Worm (Caenorhabditis elegans) whole organism, L3 larva: Measurements from ENCODE around the gene Y59E9AL.4.
"Not testable (repeated sequence)": the region's sequence is repeated elsewhere in the genome, so short reads cannot be mapped to it uniquely, and the experiment has no call there.

Source experiments
- R02D3.7 ChIP-seq: fragments of 150-350 bp; optimal IDR thresholded peaks from 2 replicates; lab custom pipeline; 2014; ENCODE audit warnings: missing biosample characterization, missing genetic modification characterization
- ZK546.5 ChIP-seq: sonication (generic microtip); optimal IDR thresholded peaks from 2 replicates; lab custom pipeline; 2017; ENCODE audit warnings: missing biosample characterization, missing genetic modification characterization
- ceh-16 ChIP-seq: sonication (generic microtip); optimal IDR thresholded peaks from 2 replicates; lab custom pipeline; 2017; ENCODE audit warnings: missing biosample characterization, missing genetic modification characterization
- ceh-82 ChIP-seq: fragments of 150-350 bp; optimal IDR thresholded peaks from 2 replicates; lab custom pipeline; 2014; ENCODE audit warnings: missing biosample characterization, missing genetic modification characterization
- ceh-9 ChIP-seq: sonication (generic microtip); optimal IDR thresholded peaks from 2 replicates; lab custom pipeline; 2018; ENCODE audit warnings: missing biosample characterization, missing genetic modification characterization
- daf-12 ChIP-seq: fragments of 150-350 bp; optimal IDR thresholded peaks from 2 replicates; lab custom pipeline; 2014; ENCODE audit warnings: missing biosample characterization, missing genetic modification reagents, missing genetic modification characterization
- egl-27 ChIP-seq: sonication (generic microtip); optimal IDR thresholded peaks from 4 replicates; lab custom pipeline; 2017; ENCODE audit warnings: missing biosample characterization, missing genetic modification reagents, missing genetic modification characterization
- elt-2 ChIP-seq: sonication (generic microtip); optimal IDR thresholded peaks from 2 replicates; lab custom pipeline; 2016; ENCODE audit warnings: missing genetic modification reagents, mild to moderate bottlenecking, missing genetic modification characterization, missing compliant biosample characterization
- elt-3 ChIP-seq, 3 experiments: fragments of 150-350 bp in 1 of 3; sonication (generic microtip) in 2 of 3; optimal IDR thresholded peaks; 2 replicates in 2 of 3; 4 replicates in 1 of 3; lab custom pipeline; 2014 to 2017; ENCODE audit warnings: missing biosample characterization in 3 of 3, missing genetic modification characterization in 3 of 3
- eor-1 ChIP-seq, 2 experiments: fragments of 150-350 bp; optimal IDR thresholded peaks; 2 replicates each; lab custom pipeline; 2014 to 2018; ENCODE audit warnings: missing biosample characterization in 2 of 2, missing genetic modification characterization in 2 of 2
- fkh-10 ChIP-seq: sonication (generic microtip); optimal IDR thresholded peaks from 2 replicates; lab custom pipeline; 2017; ENCODE audit warnings: missing biosample characterization, missing genetic modification reagents, missing genetic modification characterization
- fkh-2 ChIP-seq: fragments of 150-350 bp; optimal IDR thresholded peaks from 2 replicates; lab custom pipeline; 2014; ENCODE audit warnings: missing biosample characterization, missing genetic modification reagents, missing genetic modification characterization
- hmg-11 ChIP-seq: sonication (generic microtip); optimal IDR thresholded peaks from 2 replicates; lab custom pipeline; 2016; ENCODE audit warnings: missing genetic modification characterization, missing compliant biosample characterization
- jun-1 ChIP-seq: fragments of 150-350 bp; optimal IDR thresholded peaks from 2 replicates; lab custom pipeline; 2014; ENCODE audit warnings: missing biosample characterization, missing genetic modification reagents, missing genetic modification characterization
- lin-39 ChIP-seq: fragments of 150-350 bp; optimal IDR thresholded peaks from 2 replicates; lab custom pipeline; 2018; ENCODE audit warnings: missing biosample characterization, missing genetic modification reagents, missing genetic modification characterization
- mdl-1 ChIP-seq: fragments of 150-350 bp; optimal IDR thresholded peaks from 2 replicates; lab custom pipeline; 2014; ENCODE audit warnings: missing biosample characterization, missing genetic modification characterization
- mml-1 ChIP-seq: fragments of 150-350 bp; sonication (generic microtip); optimal IDR thresholded peaks from 3 replicates; lab custom pipeline; 2014; ENCODE audit warnings: missing biosample characterization, missing genetic modification characterization
- nhr-12 ChIP-seq: fragments of 150-350 bp; optimal IDR thresholded peaks from 2 replicates; lab custom pipeline; 2014; ENCODE audit warnings: missing biosample characterization, missing genetic modification characterization
- nhr-23 ChIP-seq: fragments of 150-350 bp; optimal IDR thresholded peaks from 2 replicates; lab custom pipeline; 2014; ENCODE audit warnings: missing biosample characterization, missing genetic modification reagents, missing genetic modification characterization
- nhr-25 ChIP-seq: sonication (generic microtip); optimal IDR thresholded peaks from 2 replicates; lab custom pipeline; 2017; ENCODE audit warnings: missing biosample characterization, missing genetic modification characterization
- nhr-28 ChIP-seq: fragments of 150-350 bp; optimal IDR thresholded peaks from 2 replicates; lab custom pipeline; 2014; ENCODE audit warnings: missing biosample characterization, missing genetic modification characterization
- nhr-43 ChIP-seq: sonication (generic microtip); optimal IDR thresholded peaks from 2 replicates; lab custom pipeline; 2016; ENCODE audit warnings: mild to moderate bottlenecking, missing genetic modification characterization, missing compliant biosample characterization; ENCODE audit not compliant: poor library complexity, severe bottlenecking
- nhr-77 ChIP-seq: fragments of 150-350 bp; optimal IDR thresholded peaks from 2 replicates; lab custom pipeline; 2014; ENCODE audit warnings: missing biosample characterization, missing genetic modification characterization
- pha-4 ChIP-seq: fragments of 150-350 bp; optimal IDR thresholded peaks from 2 replicates; lab custom pipeline; 2014; ENCODE audit warnings: missing biosample characterization, missing genetic modification reagents, missing genetic modification characterization
- skn-1 ChIP-seq: fragments of 150-350 bp; optimal IDR thresholded peaks from 2 replicates; lab custom pipeline; 2014; ENCODE audit warnings: missing biosample characterization, missing genetic modification characterization
- snpc-4 ChIP-seq: fragments of 150-350 bp; optimal IDR thresholded peaks from 2 replicates; lab custom pipeline; 2014; ENCODE audit warnings: missing biosample characterization, missing genetic modification characterization
- tbx-2 ChIP-seq: sonication (generic microtip); optimal IDR thresholded peaks from 2 replicates; lab custom pipeline; 2016; ENCODE audit warnings: mild to moderate bottlenecking, missing genetic modification characterization, missing compliant biosample characterization
- unc-39 ChIP-seq: sonication (generic microtip); optimal IDR thresholded peaks from 4 replicates; lab custom pipeline; 2017; ENCODE audit warnings: missing biosample characterization, missing genetic modification characterization
- unc-62 ChIP-seq: fragments of 150-350 bp; sonication (generic microtip); optimal IDR thresholded peaks from 4 replicates; lab custom pipeline; 2014; ENCODE audit warnings: missing biosample characterization, missing genetic modification reagents, missing genetic modification characterization
- ztf-11 ChIP-seq: fragments of 150-350 bp; optimal IDR thresholded peaks from 2 replicates; lab custom pipeline; 2014; ENCODE audit warnings: missing biosample characterization, missing genetic modification characterization
- ztf-4 ChIP-seq: fragments of 150-350 bp; optimal IDR thresholded peaks from 2 replicates; lab custom pipeline; 2014; ENCODE audit warnings: missing biosample characterization, missing genetic modification characterization

Gene Y59E9AL.4

ce11 chrIV:5215092-5215491 is at the start of gene Y59E9AL.4:
Gene Y59E9AL.4 (minus strand): TSS chrIV:5215192.
- no peak for TF ChIP-seq nhr-43 (tag; lab: Kevin White, UChicago)
- TF ChIP-seq egl-27 (tag; lab: Kevin White, UChicago) = no peak
- no peak for TF ChIP-seq eor-1 (tag; optimal IDR thresholded peaks at IDR 0.05; lab: Kevin White, UChicago)
- TF ChIP-seq tbx-2 (tag; lab: Kevin White, UChicago) = no peak
- no peak for TF ChIP-seq mdl-1
- TF ChIP-seq ztf-11 = no peak
- TF ChIP-seq nhr-23 = no peak
- no peak for TF ChIP-seq fkh-2 (tag; lab: Kevin White, UChicago)
- TF ChIP-seq elt-2 (tag; lab: Kevin White, UChicago) = no peak
- no peak for TF ChIP-seq nhr-77 (tag; lab: Kevin White, UChicago)
- TF ChIP-seq elt-3 (tag; optimal IDR thresholded peaks at IDR 0.05; lab: Kevin White, UChicago) = no peak
- no peak for TF ChIP-seq ceh-82 (tag; lab: Kevin White, UChicago)
- TF ChIP-seq nhr-28 (tag; lab: Kevin White, UChicago) = no peak
- no peak for TF ChIP-seq pha-4 (tag; lab: Kevin White, UChicago)
- no peak for TF ChIP-seq snpc-4 (tag; lab: Kevin White, UChicago)
- TF ChIP-seq nhr-25 = no peak
- TF ChIP-seq ceh-9 (tag; lab: Kevin White, UChicago) = no peak
- no peak for TF ChIP-seq daf-12
- no peak for TF ChIP-seq fkh-10 (GFP tag; lab: Kevin White, UChicago)
- TF ChIP-seq mml-1 = no peak

- not testable (repeated sequence) for TF ChIP-seq R02D3.7, ztf-4, ceh-9 (tag; lab: Kevin White, UChicago)
Measured at ce11 chrIV:5260289-5260688, 45.3 kb upstream of the Y59E9AL.4 start, which contains the start of gene msp-19. Gene msp-19 (plus strand): TSS chrIV:5260589.

ce11 chrIV:5258385-5258784 is 43.4 kb upstream of the Y59E9AL.4 start, which contains the start of gene ttbk-2.1:
Gene ttbk-2.1 (plus strand): TSS chrIV:5258685.
- not testable (repeated sequence) for TF ChIP-seq elt-2, nhr-12, ZK546.5 (tag; lab: Kevin White, UChicago)

ce11 chrIV:5256731-5257130 is 41.7 kb upstream of the Y59E9AL.4 start, which contains the start of gene F36H12.9:
Gene F36H12.9 (plus strand): TSS chrIV:5257031.
- not testable (repeated sequence) for TF ChIP-seq jun-1 (tag; lab: Kevin White, UChicago); hmg-11 (tag; lab: Kevin White, UChicago); skn-1

- TF ChIP-seq mml-1; R02D3.7 (tag; lab: Kevin White, UChicago); lin-39 (tag; lab: Kevin White, UChicago): not testable (repeated sequence)
Measured at ce11 chrIV:5254678-5255077, 39.7 kb upstream of the Y59E9AL.4 start, which contains the start of gene F36H12.10. Gene F36H12.10 (minus strand): TSS chrIV:5254778.

ce11 chrIV:5230530-5230929 is 15.5 kb upstream of the Y59E9AL.4 start, which contains the start of gene thn-5:
Gene thn-5 (plus strand): TSS chrIV:5230830.
- TF ChIP-seq ztf-4 (tag; lab: Kevin White, UChicago) = no peak
- no peak for TF ChIP-seq nhr-28 (tag; lab: Kevin White, UChicago)
- no peak for TF ChIP-seq unc-39 (tag; lab: Kevin White, UChicago)
- no peak for TF ChIP-seq elt-2 (tag; lab: Kevin White, UChicago)
- TF ChIP-seq daf-12 = no peak
- no peak for TF ChIP-seq unc-62 (GFP tag; lab: Kevin White, UChicago)
- TF ChIP-seq nhr-25 = no peak
- no peak for TF ChIP-seq mdl-1
- no peak for TF ChIP-seq ceh-16 (tag; lab: Kevin White, UChicago)
- TF ChIP-seq nhr-12 (tag; lab: Kevin White, UChicago) = no peak
- no peak for TF ChIP-seq nhr-77 (tag; lab: Kevin White, UChicago)
- no peak for TF ChIP-seq fkh-2 (tag; lab: Kevin White, UChicago)
- TF ChIP-seq, all 47 proteins: peak for 0
